Worm (Caenorhabditis elegans): Measurements from ENCODE around the gene usp-33.

ce11 chrX:15626119-15626850 lies 35.1 kb downstream of the usp-33 start:
- TF ChIP-seq him-1 (tag; optimal IDR thresholded peaks at IDR 0.05) (no peak), W03F9.2 (tag; optimal IDR thresholded peaks at IDR 0.05) (no peak)

Data from whole organism, L4/young adult.